Worm (Caenorhabditis elegans) whole organism, L2 larva: ENCODE data around the gene rps-13.

Experiments used
- C34F6.9 ChIP-seq: fragments of 150-350 bp; optimal IDR thresholded peaks from 2 replicates; lab custom pipeline; 2014; ENCODE audit warnings: missing biosample characterization, missing genetic modification characterization
- F13H6.1 ChIP-seq: sonication (generic microtip); optimal IDR thresholded peaks from 2 replicates; lab custom pipeline; 2016; ENCODE audit warnings: missing genetic modification characterization, missing compliant biosample characterization
- R02D3.7 ChIP-seq: fragments of 150-350 bp; optimal IDR thresholded peaks from 2 replicates; lab custom pipeline; 2014; ENCODE audit warnings: missing biosample characterization, missing genetic modification characterization
- Y55F3AM.14 ChIP-seq: fragments of 200-800 bp; sonication (Bioruptor generic); optimal IDR thresholded peaks from 2 replicates; lab custom pipeline; 2018; ENCODE audit warnings: mild to moderate bottlenecking, missing genetic modification characterization, missing compliant biosample characterization
- ZK546.5 ChIP-seq: sonication (generic microtip); optimal IDR thresholded peaks from 2 replicates; lab custom pipeline; 2017; ENCODE audit warnings: missing biosample characterization, missing genetic modification characterization
- alr-1 ChIP-seq: fragments of 150-350 bp; optimal IDR thresholded peaks from 2 replicates; lab custom pipeline; 2014; ENCODE audit warnings: missing biosample characterization, missing genetic modification characterization
- aly-2 ChIP-seq: fragments of 150-350 bp; optimal IDR thresholded peaks from 2 replicates; lab custom pipeline; 2014; ENCODE audit warnings: missing biosample characterization, missing genetic modification characterization
- ama-1 ChIP-seq: fragments of 150-350 bp; optimal IDR thresholded peaks from 2 replicates; lab custom pipeline; 2018; ENCODE audit warnings: inconsistent platforms
- blmp-1 ChIP-seq: sonication (generic microtip); optimal IDR thresholded peaks from 2 replicates; lab custom pipeline; 2017; ENCODE audit warnings: missing genetic modification characterization, mild to moderate bottlenecking, missing compliant biosample characterization, antibody characterized with exemption, moderate library complexity; ENCODE audit not compliant: insufficient read depth
- ceh-82 ChIP-seq: fragments of 150-350 bp; optimal IDR thresholded peaks from 2 replicates; lab custom pipeline; 2014; ENCODE audit warnings: missing biosample characterization, missing genetic modification characterization
- crh-2 ChIP-seq: sonication (generic microtip); optimal IDR thresholded peaks from 2 replicates; lab custom pipeline; 2017; ENCODE audit warnings: missing biosample characterization, missing genetic modification characterization
- dmd-4 ChIP-seq: sonication (generic microtip); optimal IDR thresholded peaks from 2 replicates; lab custom pipeline; 2017; ENCODE audit warnings: missing biosample characterization, missing genetic modification characterization
- egl-27 ChIP-seq: sonication (generic microtip); optimal IDR thresholded peaks from 3 replicates; lab custom pipeline; 2017; ENCODE audit warnings: missing biosample characterization, missing genetic modification reagents, missing genetic modification characterization
- elt-1 ChIP-seq: fragments of 150-350 bp; optimal IDR thresholded peaks from 2 replicates; lab custom pipeline; 2014; ENCODE audit warnings: missing biosample characterization, missing genetic modification characterization
- fos-1 ChIP-seq: fragments of 150-350 bp; optimal IDR thresholded peaks from 2 replicates; lab custom pipeline; 2014; ENCODE audit warnings: missing biosample characterization, missing genetic modification characterization
- gmeb-1 ChIP-seq: fragments of 150-350 bp; optimal IDR thresholded peaks from 2 replicates; lab custom pipeline; 2014; ENCODE audit warnings: missing biosample characterization, missing genetic modification characterization
- lin-11 ChIP-seq: fragments of 150-350 bp; sonication (generic microtip); optimal IDR thresholded peaks from 2 replicates; lab custom pipeline; 2014; ENCODE audit warnings: missing biosample characterization, missing genetic modification characterization, inconsistent platforms, mixed read lengths
- lin-13 ChIP-seq: fragments of 150-350 bp; optimal IDR thresholded peaks from 2 replicates; lab custom pipeline; 2014; ENCODE audit warnings: missing biosample characterization, missing genetic modification reagents, missing genetic modification characterization
- lin-39 ChIP-seq: fragments of 150-350 bp; optimal IDR thresholded peaks from 2 replicates; lab custom pipeline; 2014; ENCODE audit warnings: missing biosample characterization, missing genetic modification reagents, missing genetic modification characterization
- lsy-2 ChIP-seq, 2 experiments: fragments of 150-350 bp in 1 of 2; sonication (generic microtip) in 1 of 2; optimal IDR thresholded peaks; 2 replicates each; lab custom pipeline; 2014 to 2017; ENCODE audit warnings: missing biosample characterization in 2 of 2, missing genetic modification characterization in 2 of 2
- mab-5 ChIP-seq: fragments of 150-350 bp; optimal IDR thresholded peaks from 2 replicates; lab custom pipeline; 2014; ENCODE audit warnings: missing biosample characterization, missing genetic modification characterization
- mbf-1 ChIP-seq: sonication (generic microtip); optimal IDR thresholded peaks from 2 replicates; lab custom pipeline; 2017; ENCODE audit warnings: missing biosample characterization, missing genetic modification characterization
- mdl-1 ChIP-seq, 2 experiments: fragments of 150-350 bp in 1 of 2; sonication (generic microtip) in 1 of 2; optimal IDR thresholded peaks; 2 replicates each; lab custom pipeline; 2017; ENCODE audit warnings: missing biosample characterization in 2 of 2, missing genetic modification characterization in 2 of 2
- nhr-10 ChIP-seq: sonication (generic microtip); optimal IDR thresholded peaks from 2 replicates; lab custom pipeline; 2017; ENCODE audit warnings: missing biosample characterization, missing genetic modification characterization
- nhr-11 ChIP-seq: fragments of 150-350 bp; optimal IDR thresholded peaks from 2 replicates; lab custom pipeline; 2014; ENCODE audit warnings: missing biosample characterization, missing genetic modification characterization
- nhr-12 ChIP-seq: fragments of 150-350 bp; optimal IDR thresholded peaks from 2 replicates; lab custom pipeline; 2014; ENCODE audit warnings: missing biosample characterization, missing genetic modification characterization
- nhr-129 ChIP-seq: fragments of 150-350 bp; optimal IDR thresholded peaks from 2 replicates; lab custom pipeline; 2014; ENCODE audit warnings: missing biosample characterization, missing genetic modification characterization
- nhr-21 ChIP-seq: fragments of 150-350 bp; optimal IDR thresholded peaks from 2 replicates; lab custom pipeline; 2014; ENCODE audit warnings: missing biosample characterization, missing genetic modification characterization
- nhr-23 ChIP-seq: fragments of 150-350 bp; optimal IDR thresholded peaks from 2 replicates; lab custom pipeline; 2014; ENCODE audit warnings: missing biosample characterization, missing genetic modification reagents, missing genetic modification characterization
- nhr-25 ChIP-seq: fragments of 150-350 bp; sonication (generic microtip); optimal IDR thresholded peaks from 3 replicates; lab custom pipeline; 2014; ENCODE audit warnings: missing biosample characterization, missing genetic modification characterization
- nhr-6 ChIP-seq: fragments of 150-350 bp; optimal IDR thresholded peaks from 2 replicates; lab custom pipeline; 2014; ENCODE audit warnings: missing biosample characterization, missing genetic modification characterization
- nhr-77 ChIP-seq: fragments of 150-350 bp; optimal IDR thresholded peaks from 2 replicates; lab custom pipeline; 2014; ENCODE audit warnings: missing biosample characterization, missing genetic modification characterization
- sem-4 ChIP-seq: fragments of 150-350 bp; optimal IDR thresholded peaks from 2 replicates; lab custom pipeline; 2014; ENCODE audit warnings: missing biosample characterization, missing genetic modification reagents, missing genetic modification characterization
- skn-1 ChIP-seq: sonication (generic microtip); optimal IDR thresholded peaks from 2 replicates; lab custom pipeline; 2017; ENCODE audit warnings: missing biosample characterization, missing genetic modification characterization
- sma-3 ChIP-seq: sonication (generic microtip); optimal IDR thresholded peaks from 2 replicates; lab custom pipeline; 2016; ENCODE audit warnings: missing genetic modification reagents, missing genetic modification characterization, missing compliant biosample characterization
- sma-9 ChIP-seq, 2 experiments: fragments of 150-350 bp in 1 of 2; sonication (generic microtip) in 1 of 2; optimal IDR thresholded peaks; 2 replicates each; lab custom pipeline; 2014 to 2016; ENCODE audit warnings: missing genetic modification characterization in 2 of 2, mild to moderate bottlenecking in 1 of 2, missing biosample characterization in 1 of 2, missing compliant biosample characterization in 1 of 2, missing genetic modification reagents in 1 of 2, moderate library complexity in 1 of 2
- snpc-4 ChIP-seq: fragments of 150-350 bp; optimal IDR thresholded peaks from 2 replicates; lab custom pipeline; 2014; ENCODE audit warnings: missing biosample characterization, missing genetic modification characterization
- unc-55 ChIP-seq: fragments of 150-350 bp; sonication (generic microtip); optimal IDR thresholded peaks from 3 replicates; lab custom pipeline; 2014; ENCODE audit warnings: missing biosample characterization, missing genetic modification reagents, missing genetic modification characterization
- unc-62 ChIP-seq: fragments of 150-350 bp; optimal IDR thresholded peaks from 2 replicates; lab custom pipeline; 2014; ENCODE audit warnings: missing biosample characterization, missing genetic modification reagents, missing genetic modification characterization
- zag-1 ChIP-seq: fragments of 150-350 bp; optimal IDR thresholded peaks from 2 replicates; lab custom pipeline; 2014; ENCODE audit warnings: missing biosample characterization, missing genetic modification characterization
- ztf-1 ChIP-seq: fragments of 200-800 bp; sonication (Bioruptor generic); conservative IDR thresholded peaks from 2 replicates; pipeline ENCODE4 v1.3.6; 2022; ENCODE audit warnings: missing genetic modification characterization, missing compliant biosample characterization
- ztf-4 ChIP-seq: fragments of 150-350 bp; optimal IDR thresholded peaks from 2 replicates; lab custom pipeline; 2014; ENCODE audit warnings: missing biosample characterization, missing genetic modification characterization

Gene rps-13

ce11 chrIII:6406829-6407228, 32.0 kb upstream of the rps-13 start, which contains the start of gene let-756:
TSS of gene let-756 (plus strand) at chrIII:6407129.
- TF ChIP-seq sma-3 (GFP tag; lab: Kevin White, UChicago) (no peak), mab-5 (tag; lab: Kevin White, UChicago) (no peak), mbf-1 (no peak), ZK546.5 (tag; lab: Kevin White, UChicago) (no peak), nhr-23 (no peak), lin-11 (tag; lab: Kevin White, UChicago) (no peak), C34F6.9 (tag; lab: Kevin White, UChicago) (no peak), crh-2 (tag; lab: Kevin White, UChicago) (no peak), dmd-4 (tag; lab: Kevin White, UChicago) (no peak), fos-1 (tag; lab: Kevin White, UChicago) (no peak), skn-1 (tag; lab: Kevin White, UChicago) (no peak)

- TF ChIP-seq nhr-77 (tag; lab: Kevin White, UChicago) = no peak
- no peak for TF ChIP-seq mdl-1 (tag; optimal IDR thresholded peaks at IDR 0.05; lab: Kevin White, UChicago)
- no peak for TF ChIP-seq Y55F3AM.14 (GFP tag; lab: Kevin White, UChicago)
- TF ChIP-seq ama-1 (lab: Kevin White, UChicago) = no peak
- TF ChIP-seq lin-11 (tag; lab: Kevin White, UChicago) = no peak
- TF ChIP-seq mbf-1 = no peak
- no peak for TF ChIP-seq nhr-11 (tag; lab: Kevin White, UChicago)
- no peak for TF ChIP-seq egl-27 (tag; lab: Kevin White, UChicago)
- TF ChIP-seq lin-39 = peak; percentile 13
- peak; percentile 10 for TF ChIP-seq C34F6.9 (tag; lab: Kevin White, UChicago)
- TF ChIP-seq sma-9 (GFP tag; optimal IDR thresholded peaks at IDR 0.05; lab: Kevin White, UChicago) = peak; percentile 30
- TF ChIP-seq sma-9 (tag; optimal IDR thresholded peaks at IDR 0.05; lab: Kevin White, UChicago) = no peak
- TF ChIP-seq sem-4 (tag; lab: Kevin White, UChicago) = no peak
- TF ChIP-seq nhr-12 (tag; lab: Kevin White, UChicago) = no peak
- no peak for TF ChIP-seq nhr-23
- peak; percentile 41 for TF ChIP-seq nhr-129 (tag; lab: Kevin White, UChicago)
- TF ChIP-seq zag-1 (tag; lab: Kevin White, UChicago) = no peak
- no peak for TF ChIP-seq fos-1 (tag; lab: Kevin White, UChicago)
- TF ChIP-seq unc-62 = no peak
- TF ChIP-seq lsy-2 (tag; optimal IDR thresholded peaks at IDR 0.05; lab: Kevin White, UChicago) = peak in 1 of 2 experiments; percentile 47
- peak; percentile 3 for TF ChIP-seq lin-13
- TF ChIP-seq F13H6.1 (tag; lab: Kevin White, UChicago) = peak; percentile 58
- TF ChIP-seq ztf-4 (tag; lab: Kevin White, UChicago) = peak; percentile 44
- TF ChIP-seq sma-3 (GFP tag; lab: Kevin White, UChicago) = no peak
- TF ChIP-seq ztf-1 (GFP tag; lab: Robert Waterston, UW) = no peak
- TF ChIP-seq mab-5 (tag; lab: Kevin White, UChicago) = peak; percentile 37
- no peak for TF ChIP-seq alr-1 (tag; lab: Kevin White, UChicago)
- TF ChIP-seq, all 48 proteins: peak for 9
Measured at ce11 chrIII:6405121-6405520, 30.3 kb upstream of the rps-13 start.

- TF ChIP-seq nhr-21 (tag; lab: Kevin White, UChicago) = no peak
- no peak for TF ChIP-seq F13H6.1 (tag; lab: Kevin White, UChicago)
- no peak for TF ChIP-seq zag-1 (tag; lab: Kevin White, UChicago)
- TF ChIP-seq aly-2 (tag; lab: Kevin White, UChicago) = no peak
- TF ChIP-seq blmp-1 (tag; lab: Kevin White, UChicago) = no peak
- TF ChIP-seq nhr-6 (tag; lab: Kevin White, UChicago) = no peak
Measured at ce11 chrIII:6402810-6403209, 28.0 kb upstream of the rps-13 start.

ce11 chrIII:6402346-6402745, 27.5 kb upstream of the rps-13 start:
- TF ChIP-seq nhr-12 (tag; lab: Kevin White, UChicago) = no peak
- TF ChIP-seq egl-27 (tag; lab: Kevin White, UChicago) = no peak
- TF ChIP-seq lin-13 = peak; percentile 43
- TF ChIP-seq nhr-10 = no peak
- TF ChIP-seq mab-5 (tag; lab: Kevin White, UChicago) = no peak
- no peak for TF ChIP-seq snpc-4 (tag; lab: Kevin White, UChicago)
- no peak for TF ChIP-seq nhr-25 (tag; lab: Kevin White, UChicago)
- peak; percentile 97 for TF ChIP-seq crh-2 (tag; lab: Kevin White, UChicago)
- no peak for TF ChIP-seq R02D3.7 (tag; lab: Kevin White, UChicago)
- TF ChIP-seq Y55F3AM.14 (GFP tag; lab: Kevin White, UChicago) = no peak
- TF ChIP-seq elt-1 (tag; lab: Kevin White, UChicago) = no peak
- TF ChIP-seq alr-1 (tag; lab: Kevin White, UChicago) = no peak
- no peak for TF ChIP-seq ama-1 (lab: Kevin White, UChicago)
- no peak for TF ChIP-seq lin-39
- no peak for TF ChIP-seq lin-11 (tag; lab: Kevin White, UChicago)
- TF ChIP-seq lsy-2 (tag; optimal IDR thresholded peaks at IDR 0.05; lab: Kevin White, UChicago) = peak in 1 of 2 experiments; percentile 28
- TF ChIP-seq F13H6.1 (tag; lab: Kevin White, UChicago) = peak; percentile 78
- TF ChIP-seq nhr-129 (tag; lab: Kevin White, UChicago) = peak; percentile 72
- no peak for TF ChIP-seq dmd-4 (tag; lab: Kevin White, UChicago)
- no peak for TF ChIP-seq gmeb-1
- peak; percentile 37 for TF ChIP-seq ztf-4 (tag; lab: Kevin White, UChicago)
- peak; percentile 68 for TF ChIP-seq sma-9 (GFP tag; optimal IDR thresholded peaks at IDR 0.05; lab: Kevin White, UChicago)
- TF ChIP-seq sma-9 (tag; optimal IDR thresholded peaks at IDR 0.05; lab: Kevin White, UChicago) = no peak
- no peak for TF ChIP-seq ceh-82 (tag; lab: Kevin White, UChicago)
- peak; percentile 15 for TF ChIP-seq nhr-6 (tag; lab: Kevin White, UChicago)
- TF ChIP-seq aly-2 (tag; lab: Kevin White, UChicago) = no peak
- no peak for TF ChIP-seq nhr-23
- no peak for TF ChIP-seq blmp-1 (tag; lab: Kevin White, UChicago)
- TF ChIP-seq ztf-1 (GFP tag; lab: Robert Waterston, UW) = no peak
- TF ChIP-seq sma-3 (GFP tag; lab: Kevin White, UChicago) = no peak
- no peak for TF ChIP-seq unc-55
- no peak for TF ChIP-seq sem-4 (tag; lab: Kevin White, UChicago)
